Worm (Caenorhabditis elegans) whole organism, L4/young adult: ENCODE results near the gene lips-2.

Source experiments
- W03F9.2 ChIP-seq: fragments of 150-350 bp; optimal IDR thresholded peaks from 2 replicates; lab custom pipeline; 2014; ENCODE audit warnings: missing biosample characterization, missing genetic modification characterization
- him-1 ChIP-seq: sonication (generic microtip); optimal IDR thresholded peaks from 2 replicates; lab custom pipeline; 2016; ENCODE audit warnings: missing genotype, missing genetic modification reagents, missing genetic modification characterization, missing compliant biosample characterization

- TF ChIP-seq him-1 (tag; lab: Kevin White, UChicago) (no peak), W03F9.2 (tag; lab: Kevin White, UChicago) (no peak)
Measured at ce11 chrX:12335808-12336207, 50.2 kb downstream of the lips-2 start, which contains the start of gene srd-48.
